Fruit fly (Drosophila melanogaster): ENCODE data around the gene trn.

The trn gene

DNA sequence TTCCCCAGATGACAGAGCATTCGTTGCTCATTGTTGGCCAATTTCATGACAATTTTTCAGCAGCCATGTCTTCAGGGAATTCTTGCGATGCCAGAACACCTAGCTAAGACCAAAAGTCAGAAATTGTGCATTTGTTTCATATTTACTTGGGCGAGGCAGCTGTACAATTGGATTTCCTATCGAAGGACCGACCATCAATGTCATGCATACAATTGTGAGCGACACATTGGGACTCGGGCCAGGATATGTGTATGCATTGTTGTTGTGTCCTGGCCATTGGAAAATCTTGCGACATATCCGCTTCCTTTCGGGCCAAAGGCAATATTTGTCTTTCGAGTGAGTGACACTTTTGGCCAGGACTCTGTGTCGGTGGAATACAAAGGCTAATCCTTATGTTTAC is 36.7 kb upstream of the trn start:
- TF ChIP-seq D (optimal IDR thresholded peaks at IDR 0.05): peak; percentile 96
- TF ChIP-seq D (GFP tag; optimal IDR thresholded peaks at IDR 0.05): no peak
- peak; percentile 10 for TF ChIP-seq Ets65A (GFP tag)
- TF ChIP-seq CG17568 (GFP tag; optimal IDR thresholded peaks at IDR 0.05): no peak
- TF ChIP-seq CG12219 (GFP tag; optimal IDR thresholded peaks at IDR 0.05): no peak
- TF ChIP-seq peb (GFP tag; IDR thresholded peaks at IDR 0.05): no peak
- peak; percentile 29; the same call in 1 of the 2 replicates for TF ChIP-seq CG4360 (GFP tag; IDR thresholded peaks at IDR 0.05)
- TF ChIP-seq slp2 (GFP tag; optimal IDR thresholded peaks at IDR 0.05): no peak
- no peak for TF ChIP-seq dpn (GFP tag; optimal IDR thresholded peaks at IDR 0.05)
- peak; percentile 32 for TF ChIP-seq cad (GFP tag; optimal IDR thresholded peaks at IDR 0.05)
- TF ChIP-seq slou (GFP tag; optimal IDR thresholded peaks at IDR 0.05): no peak
- TF ChIP-seq CG15479 (GFP tag; optimal IDR thresholded peaks at IDR 0.05): peak; percentile 29
- TF ChIP-seq danr (GFP tag; IDR thresholded peaks at IDR 0.05): no peak
- TF ChIP-seq sens (GFP tag): no peak
- no peak for TF ChIP-seq CG30431 (GFP tag; optimal IDR thresholded peaks at IDR 0.05)
- no peak for TF ChIP-seq sug (tag; optimal IDR thresholded peaks at IDR 0.05)
- TF ChIP-seq Elba2 (GFP tag; optimal IDR thresholded peaks at IDR 0.05): peak; percentile 68
- TF ChIP-seq CG13287 (GFP tag; IDR thresholded peaks at IDR 0.05; ENCODE audit: partially characterized antibody): no peak
- no peak for TF ChIP-seq CG9609 (GFP tag; optimal IDR thresholded peaks at IDR 0.05)
- TF ChIP-seq tll (GFP tag; optimal IDR thresholded peaks at IDR 0.05): peak in 1 of 2 experiments; percentile 82
- no peak for TF ChIP-seq CG9215 (GFP tag; IDR thresholded peaks at IDR 0.05)
- no peak for TF ChIP-seq HLH4C (GFP tag; IDR thresholded peaks at IDR 0.05; ENCODE audit: partially characterized antibody)

DNA sequence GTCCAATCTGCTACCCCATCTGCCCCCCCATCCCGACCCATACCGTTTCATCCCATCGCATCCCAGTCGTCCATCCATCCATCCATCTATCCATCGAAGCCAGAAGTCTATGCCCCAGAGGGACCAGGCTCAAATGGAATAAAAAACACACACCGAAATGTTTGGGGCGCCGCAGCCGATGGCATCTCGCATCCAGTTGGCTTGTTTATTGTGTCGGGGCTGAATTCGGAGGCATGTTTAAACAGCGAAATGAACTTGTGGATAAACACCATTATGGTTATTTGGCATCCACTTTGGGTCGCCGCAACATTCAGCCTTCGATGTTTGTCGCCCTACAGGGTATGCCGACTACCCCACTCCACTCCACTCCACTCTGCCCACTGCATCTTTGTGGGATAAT is 33.7 kb upstream of the trn start:
- TF ChIP-seq Pdp1 (GFP tag; optimal IDR thresholded peaks at IDR 0.05) (no peak), Hsf (GFP tag; optimal IDR thresholded peaks at IDR 0.05) (no peak), CG18599 (GFP tag; optimal IDR thresholded peaks at IDR 0.05) (peak; percentile 1), lbe (GFP tag; optimal IDR thresholded peaks at IDR 0.05) (no peak), Myb (GFP tag; optimal IDR thresholded peaks at IDR 0.05) (no peak), CG17328 (GFP tag; IDR thresholded peaks at IDR 0.05) (no peak), CG10654 (GFP tag; optimal IDR thresholded peaks at IDR 0.05) (no peak), Ets65A (GFP tag) (peak; percentile 60), CG12155 (GFP tag; optimal IDR thresholded peaks at IDR 0.05) (no peak), sens (GFP tag) (peak; percentile 75), CG10209 (GFP tag; optimal IDR thresholded peaks at IDR 0.05) (no peak), CG16815 (GFP tag; optimal IDR thresholded peaks at IDR 0.05) (no peak), CG8478 (optimal IDR thresholded peaks at IDR 0.05) (peak; percentile 41), chm (GFP tag; IDR thresholded peaks at IDR 0.05) (no peak), D (optimal IDR thresholded peaks at IDR 0.05) (no peak), D (GFP tag; optimal IDR thresholded peaks at IDR 0.05) (no peak), yki (optimal IDR thresholded peaks at IDR 0.05) (no peak)

DNA sequence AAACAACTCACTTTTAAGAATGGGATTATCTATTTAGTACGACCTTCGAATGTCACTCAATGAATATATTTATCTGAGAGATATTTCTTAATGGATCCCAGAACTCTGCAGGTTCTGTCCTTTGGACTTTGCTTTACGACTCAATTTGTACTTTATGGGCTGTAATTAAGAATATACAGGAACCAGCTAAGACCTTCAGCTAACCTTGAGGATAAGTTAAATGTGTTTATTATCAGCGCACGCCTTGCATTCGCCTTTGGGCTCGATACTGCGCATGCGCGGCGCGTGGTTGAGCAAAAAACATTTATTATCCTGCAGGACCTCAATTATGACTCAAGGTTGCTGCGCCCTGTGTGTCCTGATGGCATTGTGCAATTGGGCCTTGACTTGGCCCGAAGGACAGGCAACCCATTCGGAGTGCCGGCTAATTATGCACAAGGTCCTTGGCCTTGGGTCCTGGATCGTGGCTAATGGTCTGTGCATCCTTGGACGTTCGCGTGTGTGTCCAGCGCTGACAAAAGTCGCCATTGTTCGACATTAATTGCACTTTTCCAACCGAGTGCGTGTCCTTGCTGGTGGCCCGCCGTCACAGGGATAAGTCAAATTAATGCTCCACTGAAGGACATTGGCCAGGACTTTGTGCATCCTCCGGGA is 32.7 kb upstream of the trn start:
- peak; percentile 91 for TF ChIP-seq zen (tag; optimal IDR thresholded peaks at IDR 0.05)
- no peak for TF ChIP-seq CG10462 (GFP tag; optimal IDR thresholded peaks at IDR 0.05)
- TF ChIP-seq CG7271 (tag; optimal IDR thresholded peaks at IDR 0.05): peak; percentile 61
- TF ChIP-seq CG1233 (GFP tag; optimal IDR thresholded peaks at IDR 0.05): no peak
- TF ChIP-seq dati (GFP tag; IDR thresholded peaks at IDR 0.05): no peak
- peak; percentile 63 for TF ChIP-seq CG8478 (optimal IDR thresholded peaks at IDR 0.05)
- TF ChIP-seq stwl (tag; optimal IDR thresholded peaks at IDR 0.05): no peak
- TF ChIP-seq pzg (GFP tag; optimal IDR thresholded peaks at IDR 0.05): no peak
- peak; percentile 95 for TF ChIP-seq cad (GFP tag; optimal IDR thresholded peaks at IDR 0.05)
- no peak for TF ChIP-seq CG4707 (GFP tag; optimal IDR thresholded peaks at IDR 0.05)
- no peak for TF ChIP-seq zfh1 (GFP tag; IDR thresholded peaks at IDR 0.05)
- TF ChIP-seq tll (GFP tag; optimal IDR thresholded peaks at IDR 0.05): peak in 1 of 2 experiments; percentile 97
- TF ChIP-seq D (optimal IDR thresholded peaks at IDR 0.05): peak; percentile 98
- TF ChIP-seq D (GFP tag; optimal IDR thresholded peaks at IDR 0.05): no peak
- TF ChIP-seq CG15479 (GFP tag; optimal IDR thresholded peaks at IDR 0.05): peak; percentile 16
- TF ChIP-seq sr (GFP tag; IDR thresholded peaks at IDR 0.05): no peak
